Worm (Caenorhabditis elegans) whole organism, L3 larva: ENCODE results near the gene pot-1.

Experiments
- R02D3.7 ChIP-seq: fragments of 150-350 bp; optimal IDR thresholded peaks from 2 replicates; lab custom pipeline; 2014; ENCODE audit warnings: missing biosample characterization, missing genetic modification characterization
- ZK546.5 ChIP-seq: sonication (generic microtip); optimal IDR thresholded peaks from 2 replicates; lab custom pipeline; 2017; ENCODE audit warnings: missing biosample characterization, missing genetic modification characterization
- aly-2 ChIP-seq: fragments of 150-350 bp; optimal IDR thresholded peaks from 2 replicates; lab custom pipeline; 2014; ENCODE audit warnings: missing biosample characterization, missing genetic modification characterization
- ama-1 ChIP-seq: fragments of 150-350 bp; optimal IDR thresholded peaks from 2 replicates; lab custom pipeline; 2018
- ceh-16 ChIP-seq: sonication (generic microtip); optimal IDR thresholded peaks from 2 replicates; lab custom pipeline; 2017; ENCODE audit warnings: missing biosample characterization, missing genetic modification characterization
- ceh-28 ChIP-seq: fragments of 150-350 bp; optimal IDR thresholded peaks from 2 replicates; lab custom pipeline; 2014; ENCODE audit warnings: missing biosample characterization, missing genetic modification reagents, missing genetic modification characterization
- ceh-82 ChIP-seq: fragments of 150-350 bp; optimal IDR thresholded peaks from 2 replicates; lab custom pipeline; 2014; ENCODE audit warnings: missing biosample characterization, missing genetic modification characterization
- ceh-9 ChIP-seq: sonication (generic microtip); optimal IDR thresholded peaks from 2 replicates; lab custom pipeline; 2018; ENCODE audit warnings: missing biosample characterization, missing genetic modification characterization
- daf-12 ChIP-seq: fragments of 150-350 bp; optimal IDR thresholded peaks from 2 replicates; lab custom pipeline; 2014; ENCODE audit warnings: missing biosample characterization, missing genetic modification reagents, missing genetic modification characterization
- egl-27 ChIP-seq: sonication (generic microtip); optimal IDR thresholded peaks from 4 replicates; lab custom pipeline; 2017; ENCODE audit warnings: missing biosample characterization, missing genetic modification reagents, missing genetic modification characterization
- egl-5 ChIP-seq: fragments of 150-350 bp; optimal IDR thresholded peaks from 2 replicates; lab custom pipeline; 2017; ENCODE audit warnings: missing biosample characterization, missing genetic modification reagents, missing genetic modification characterization, inconsistent platforms
- elt-1 ChIP-seq: fragments of 150-350 bp; optimal IDR thresholded peaks from 2 replicates; lab custom pipeline; 2014; ENCODE audit warnings: missing biosample characterization, missing genetic modification characterization
- elt-2 ChIP-seq: sonication (generic microtip); optimal IDR thresholded peaks from 2 replicates; lab custom pipeline; 2016; ENCODE audit warnings: missing genetic modification reagents, mild to moderate bottlenecking, missing genetic modification characterization, missing compliant biosample characterization
- elt-3 ChIP-seq, 3 experiments: fragments of 150-350 bp in 1 of 3; sonication (generic microtip) in 2 of 3; optimal IDR thresholded peaks; 2 replicates in 2 of 3; 4 replicates in 1 of 3; lab custom pipeline; 2014 to 2017; ENCODE audit warnings: missing biosample characterization in 3 of 3, missing genetic modification characterization in 3 of 3
- eor-1 ChIP-seq, 2 experiments: fragments of 150-350 bp; optimal IDR thresholded peaks; 2 replicates each; lab custom pipeline; 2014 to 2018; ENCODE audit warnings: missing biosample characterization in 2 of 2, missing genetic modification characterization in 2 of 2
- fkh-10 ChIP-seq: sonication (generic microtip); optimal IDR thresholded peaks from 2 replicates; lab custom pipeline; 2017; ENCODE audit warnings: missing biosample characterization, missing genetic modification reagents, missing genetic modification characterization
- fkh-2 ChIP-seq: fragments of 150-350 bp; optimal IDR thresholded peaks from 2 replicates; lab custom pipeline; 2014; ENCODE audit warnings: missing biosample characterization, missing genetic modification reagents, missing genetic modification characterization
- fos-1 ChIP-seq: fragments of 150-350 bp; optimal IDR thresholded peaks from 2 replicates; lab custom pipeline; 2014; ENCODE audit warnings: missing biosample characterization, missing genetic modification characterization
- hmg-11 ChIP-seq: sonication (generic microtip); optimal IDR thresholded peaks from 2 replicates; lab custom pipeline; 2016; ENCODE audit warnings: missing genetic modification characterization, missing compliant biosample characterization
- jun-1 ChIP-seq: fragments of 150-350 bp; optimal IDR thresholded peaks from 2 replicates; lab custom pipeline; 2014; ENCODE audit warnings: missing biosample characterization, missing genetic modification reagents, missing genetic modification characterization
- lin-15B ChIP-seq: fragments of 150-350 bp; optimal IDR thresholded peaks from 2 replicates; lab custom pipeline; 2014; ENCODE audit warnings: missing biosample characterization, missing genetic modification characterization
- lin-39 ChIP-seq: fragments of 150-350 bp; optimal IDR thresholded peaks from 2 replicates; lab custom pipeline; 2018; ENCODE audit warnings: missing biosample characterization, missing genetic modification reagents, missing genetic modification characterization
- lsy-12 ChIP-seq: sonication (generic microtip); optimal IDR thresholded peaks from 2 replicates; lab custom pipeline; 2016; ENCODE audit warnings: mild to moderate bottlenecking, missing genetic modification characterization, missing compliant biosample characterization
- mdl-1 ChIP-seq: fragments of 150-350 bp; optimal IDR thresholded peaks from 2 replicates; lab custom pipeline; 2014; ENCODE audit warnings: missing biosample characterization, missing genetic modification characterization
- mml-1 ChIP-seq: fragments of 150-350 bp; sonication (generic microtip); optimal IDR thresholded peaks from 3 replicates; lab custom pipeline; 2014; ENCODE audit warnings: missing biosample characterization, missing genetic modification characterization
- nfya-1 ChIP-seq: sonication (generic microtip); optimal IDR thresholded peaks from 2 replicates; lab custom pipeline; 2017; ENCODE audit warnings: missing genetic modification characterization, mild to moderate bottlenecking, missing compliant biosample characterization, antibody characterized with exemption, moderate library complexity; ENCODE audit not compliant: insufficient read depth
- nhr-11 ChIP-seq: fragments of 150-350 bp; optimal IDR thresholded peaks from 2 replicates; lab custom pipeline; 2014; ENCODE audit warnings: missing biosample characterization, missing genetic modification characterization
- nhr-12 ChIP-seq: fragments of 150-350 bp; optimal IDR thresholded peaks from 2 replicates; lab custom pipeline; 2014; ENCODE audit warnings: missing biosample characterization, missing genetic modification characterization
- nhr-23 ChIP-seq: fragments of 150-350 bp; optimal IDR thresholded peaks from 2 replicates; lab custom pipeline; 2014; ENCODE audit warnings: missing biosample characterization, missing genetic modification reagents, missing genetic modification characterization
- nhr-237 ChIP-seq: fragments of 150-350 bp; optimal IDR thresholded peaks from 2 replicates; lab custom pipeline; 2014; ENCODE audit warnings: missing biosample characterization, missing genetic modification characterization
- nhr-25 ChIP-seq: sonication (generic microtip); optimal IDR thresholded peaks from 2 replicates; lab custom pipeline; 2017; ENCODE audit warnings: missing biosample characterization, missing genetic modification characterization
- nhr-28 ChIP-seq: fragments of 150-350 bp; optimal IDR thresholded peaks from 2 replicates; lab custom pipeline; 2014; ENCODE audit warnings: missing biosample characterization, missing genetic modification characterization
- nhr-43 ChIP-seq: sonication (generic microtip); optimal IDR thresholded peaks from 2 replicates; lab custom pipeline; 2016; ENCODE audit warnings: mild to moderate bottlenecking, missing genetic modification characterization, missing compliant biosample characterization; ENCODE audit not compliant: poor library complexity, severe bottlenecking
- nhr-67 ChIP-seq: fragments of 150-350 bp; optimal IDR thresholded peaks from 2 replicates; lab custom pipeline; 2014; ENCODE audit warnings: missing biosample characterization, missing genetic modification characterization
- nhr-76 ChIP-seq: fragments of 150-350 bp; sonication (generic microtip); optimal IDR thresholded peaks from 5 replicates; lab custom pipeline; 2014; ENCODE audit warnings: missing biosample characterization, missing genetic modification characterization
- nhr-77 ChIP-seq: fragments of 150-350 bp; optimal IDR thresholded peaks from 2 replicates; lab custom pipeline; 2014; ENCODE audit warnings: missing biosample characterization, missing genetic modification characterization
- pha-4 ChIP-seq: fragments of 150-350 bp; optimal IDR thresholded peaks from 2 replicates; lab custom pipeline; 2014; ENCODE audit warnings: missing biosample characterization, missing genetic modification reagents, missing genetic modification characterization
- pqm-1 ChIP-seq: fragments of 150-350 bp; optimal IDR thresholded peaks from 2 replicates; lab custom pipeline; 2017; ENCODE audit warnings: missing biosample characterization, missing genetic modification characterization, inconsistent platforms
- sea-2 ChIP-seq: fragments of 150-350 bp; sonication (generic microtip); optimal IDR thresholded peaks from 4 replicates; lab custom pipeline; 2014; ENCODE audit warnings: missing biosample characterization, missing genetic modification reagents, missing genetic modification characterization
- skn-1 ChIP-seq: fragments of 150-350 bp; optimal IDR thresholded peaks from 2 replicates; lab custom pipeline; 2014; ENCODE audit warnings: missing biosample characterization, missing genetic modification characterization
- tbx-2 ChIP-seq: sonication (generic microtip); optimal IDR thresholded peaks from 2 replicates; lab custom pipeline; 2016; ENCODE audit warnings: mild to moderate bottlenecking, missing genetic modification characterization, missing compliant biosample characterization
- unc-39 ChIP-seq: sonication (generic microtip); optimal IDR thresholded peaks from 4 replicates; lab custom pipeline; 2017; ENCODE audit warnings: missing biosample characterization, missing genetic modification characterization
- unc-62 ChIP-seq: fragments of 150-350 bp; sonication (generic microtip); optimal IDR thresholded peaks from 4 replicates; lab custom pipeline; 2014; ENCODE audit warnings: missing biosample characterization, missing genetic modification reagents, missing genetic modification characterization
- zag-1 ChIP-seq: fragments of 150-350 bp; optimal IDR thresholded peaks from 2 replicates; lab custom pipeline; 2014; ENCODE audit warnings: missing biosample characterization, missing genetic modification characterization
- ztf-11 ChIP-seq: fragments of 150-350 bp; optimal IDR thresholded peaks from 2 replicates; lab custom pipeline; 2014; ENCODE audit warnings: missing biosample characterization, missing genetic modification characterization
- ztf-4 ChIP-seq: fragments of 150-350 bp; optimal IDR thresholded peaks from 2 replicates; lab custom pipeline; 2014; ENCODE audit warnings: missing biosample characterization, missing genetic modification characterization

Gene pot-1

DNA sequence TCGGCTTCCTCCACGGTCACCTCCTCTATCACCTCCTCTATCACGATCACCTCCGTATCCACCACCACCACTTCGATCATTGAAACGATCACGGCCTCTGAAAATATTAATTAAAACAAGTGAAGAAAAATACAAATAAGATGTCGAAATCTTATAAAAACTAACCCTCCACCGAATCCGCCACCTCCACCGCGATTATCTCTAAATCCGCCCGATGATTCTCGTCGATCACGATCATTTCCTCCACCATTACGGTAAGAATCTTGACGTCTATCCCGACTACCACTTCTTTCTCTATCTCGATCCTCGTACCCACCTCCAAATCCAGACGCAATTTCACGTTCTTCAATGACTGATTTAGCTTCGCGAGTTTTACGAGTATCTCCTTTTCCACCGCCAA, 25.8 kb upstream of the pot-1 start:
- no peak for TF ChIP-seq fkh-2
- TF ChIP-seq ztf-4 (tag; lab: Kevin White, UChicago) = no peak
- no peak for TF ChIP-seq nhr-28 (tag; lab: Kevin White, UChicago)
- TF ChIP-seq nhr-67 (tag; lab: Kevin White, UChicago) = no peak
- no peak for TF ChIP-seq ceh-9 (tag; lab: Kevin White, UChicago)
- TF ChIP-seq hmg-11 (tag; lab: Kevin White, UChicago) = no peak
- no peak for TF ChIP-seq nfya-1 (tag; lab: Kevin White, UChicago)
- TF ChIP-seq nhr-11 = no peak
- no peak for TF ChIP-seq nhr-77 (tag; lab: Kevin White, UChicago)
- no peak for TF ChIP-seq tbx-2 (tag; lab: Kevin White, UChicago)
- TF ChIP-seq nhr-23 (tag; lab: Kevin White, UChicago) = no peak
- no peak for TF ChIP-seq zag-1 (tag; lab: Kevin White, UChicago)
- TF ChIP-seq elt-3 (tag; optimal IDR thresholded peaks at IDR 0.05; lab: Kevin White, UChicago) = no peak
- TF ChIP-seq nhr-25 (tag; lab: Kevin White, UChicago) = no peak
- TF ChIP-seq, all 47 proteins: peak for 0

DNA sequence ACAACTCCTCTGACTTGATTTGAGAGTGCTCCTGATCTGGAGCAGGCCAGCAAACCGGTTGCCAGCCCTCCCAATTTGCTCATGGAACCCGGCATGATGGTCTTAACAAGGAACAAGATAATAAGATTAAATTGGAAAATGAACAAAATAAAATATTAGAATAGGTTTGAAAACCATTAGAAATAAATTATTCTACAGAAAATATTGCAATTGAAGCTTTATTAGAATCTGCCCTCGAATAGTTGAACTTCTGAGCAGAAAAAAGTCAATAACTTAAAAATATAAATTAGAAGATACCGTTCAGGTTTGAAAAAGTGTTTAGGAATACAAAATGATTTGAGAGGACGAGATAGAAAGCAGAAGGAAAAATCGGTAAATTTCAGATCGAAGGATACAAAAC, 25.2 kb upstream of the pot-1 start, which contains the start of gene nuo-4:
nuo-4 (minus strand) TSS at position 101 of the 400 bp plus-strand sequence.
- TF ChIP-seq ceh-28 = no peak
- no peak for TF ChIP-seq unc-39 (tag; lab: Kevin White, UChicago)
- no peak for TF ChIP-seq aly-2 (tag; lab: Kevin White, UChicago)
- no peak for TF ChIP-seq eor-1 (tag; optimal IDR thresholded peaks at IDR 0.05; lab: Kevin White, UChicago)
- TF ChIP-seq egl-27 (tag; lab: Kevin White, UChicago) = no peak
- TF ChIP-seq elt-1 = no peak
- TF ChIP-seq mdl-1 = no peak
- no peak for TF ChIP-seq nhr-237 (tag; lab: Kevin White, UChicago)
- TF ChIP-seq mml-1 (tag; lab: Kevin White, UChicago) = no peak
- TF ChIP-seq nhr-28 (tag; lab: Kevin White, UChicago) = no peak

DNA sequence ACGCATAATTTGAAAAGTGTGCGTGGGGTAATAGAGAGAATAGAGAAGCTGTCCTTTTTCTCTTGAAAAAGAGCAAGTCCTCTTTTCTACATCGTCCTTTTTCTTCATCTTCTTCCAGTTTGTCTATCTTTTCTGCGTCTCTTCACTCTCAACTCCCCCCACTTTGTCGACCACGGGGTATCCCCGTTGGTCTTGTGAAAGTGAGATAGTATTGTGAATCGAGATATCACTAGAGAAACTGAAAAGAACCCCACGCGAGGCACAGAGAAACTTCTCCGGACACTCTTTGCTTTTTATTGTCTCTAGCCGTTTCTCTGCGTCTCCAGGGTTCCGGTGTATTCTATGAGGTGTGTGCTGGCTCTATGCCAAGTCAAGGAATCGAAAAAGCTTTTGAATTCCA, 22.2 kb upstream of the pot-1 start:
- TF ChIP-seq unc-62 (GFP tag; lab: Kevin White, UChicago) (peak; percentile 69), sea-2 (GFP tag; lab: Kevin White, UChicago) (peak; percentile 13), nhr-237 (tag; lab: Kevin White, UChicago) (no peak), nhr-11 (peak; percentile 74), pqm-1 (tag; lab: Kevin White, UChicago) (peak; percentile 47), nhr-76 (tag; lab: Kevin White, UChicago) (no peak), nhr-23 (tag; lab: Kevin White, UChicago) (peak; percentile 85), fkh-10 (GFP tag; lab: Kevin White, UChicago) (peak; percentile 98), nhr-12 (tag; lab: Kevin White, UChicago) (no peak), elt-3 (tag; optimal IDR thresholded peaks at IDR 0.05; lab: Kevin White, UChicago) (no peak), ceh-16 (tag; lab: Kevin White, UChicago) (no peak), pha-4 (tag; lab: Kevin White, UChicago) (peak; percentile 92), jun-1 (peak; percentile 89), ceh-82 (tag; lab: Kevin White, UChicago) (peak; percentile 52), daf-12 (tag; lab: Kevin White, UChicago) (no peak), hmg-11 (tag; lab: Kevin White, UChicago) (peak; percentile 92), aly-2 (tag; lab: Kevin White, UChicago) (no peak), lsy-12 (tag; lab: Kevin White, UChicago) (peak; percentile 87), unc-39 (tag; lab: Kevin White, UChicago) (no peak), fkh-2 (no peak), elt-1 (peak; percentile 40), ztf-4 (tag; lab: Kevin White, UChicago) (no peak), nhr-25 (tag; lab: Kevin White, UChicago) (peak; percentile 87), skn-1 (tag; lab: Kevin White, UChicago) (peak; percentile 78), egl-27 (tag; lab: Kevin White, UChicago) (peak; percentile 97), eor-1 (tag; optimal IDR thresholded peaks at IDR 0.05; lab: Kevin White, UChicago) (no peak), nhr-28 (tag; lab: Kevin White, UChicago) (no peak), R02D3.7 (peak; percentile 75), nhr-67 (tag; lab: Kevin White, UChicago) (peak; percentile 15), ZK546.5 (tag; lab: Kevin White, UChicago) (peak; percentile 17), mml-1 (tag; lab: Kevin White, UChicago) (no peak), ztf-11 (tag; lab: Kevin White, UChicago) (no peak), mdl-1 (peak; percentile 98), ceh-9 (tag; lab: Kevin White, UChicago) (no peak), elt-2 (tag; lab: Kevin White, UChicago) (peak; percentile 83), fos-1 (tag; lab: Kevin White, UChicago) (peak; percentile 34), ceh-28 (peak; percentile 89), nhr-77 (tag; lab: Kevin White, UChicago) (peak; percentile 69), lin-15B (tag; lab: Kevin White, UChicago) (peak; percentile 74), tbx-2 (tag; lab: Kevin White, UChicago) (peak; percentile 79), lin-39 (tag; lab: Kevin White, UChicago) (peak; percentile 67), zag-1 (tag; lab: Kevin White, UChicago) (peak; percentile 81), nfya-1 (tag; lab: Kevin White, UChicago) (peak; percentile 94), nhr-43 (tag; lab: Kevin White, UChicago) (peak; percentile 80), egl-5 (tag; lab: Kevin White, UChicago) (peak; percentile 85), ama-1 (lab: Kevin White, UChicago) (peak; percentile 79)
